Fruit fly (Drosophila melanogaster) whole organism, embryonic: ENCODE results near the gene CG34281.

Experiments used
- ATbp ChIP-seq: fragments of 200-800 bp; sonication (Bioruptor generic); optimal IDR thresholded peaks from 2 replicates; lab custom pipeline; 2017; ENCODE audit warnings: missing biosample characterization, mild to moderate bottlenecking, missing genetic modification characterization, missing genetic modification reagents
- CG12219 ChIP-seq: fragments of 200-800 bp; sonication (Bioruptor generic); optimal IDR thresholded peaks from 3 replicates; lab custom pipeline; 2018; ENCODE audit warnings: missing biosample characterization, mild to moderate bottlenecking, missing genetic modification characterization
- CG14014 ChIP-seq: fragments of 200-800 bp; sonication (Bioruptor generic); IDR thresholded peaks from 2 replicates; pipeline ENCODE4 v1.3.6; 2022; ENCODE audit warnings: missing biosample characterization, missing genetic modification characterization
- CG17359 ChIP-seq: fragments of 200-800 bp; sonication (Bioruptor generic); optimal IDR thresholded peaks from 3 replicates; lab custom pipeline; 2018; ENCODE audit warnings: missing biosample characterization, mild to moderate bottlenecking, missing genetic modification characterization, moderate library complexity
- CG17385 ChIP-seq: fragments of 200-800 bp; sonication (Bioruptor generic); optimal IDR thresholded peaks from 3 replicates; lab custom pipeline; 2018; ENCODE audit warnings: missing biosample characterization, mild to moderate bottlenecking, missing genetic modification characterization
- CG2116 ChIP-seq: fragments of 200-800 bp; sonication (Bioruptor generic); optimal IDR thresholded peaks from 3 replicates; lab custom pipeline; 2018; ENCODE audit warnings: missing biosample characterization, mild to moderate bottlenecking, missing genetic modification characterization
- CG2712 ChIP-seq: fragments of 200-800 bp; optimal IDR thresholded peaks from 3 replicates; lab custom pipeline; 2019; ENCODE audit warnings: missing biosample characterization, mild to moderate bottlenecking, missing genetic modification characterization, moderate library complexity
- CG2875 ChIP-seq: fragments of 200-800 bp; sonication (Bioruptor generic); optimal IDR thresholded peaks from 2 replicates; lab custom pipeline; 2017; ENCODE audit warnings: missing biosample characterization, mild to moderate bottlenecking, missing genetic modification characterization, missing genetic modification reagents
- CG2889 ChIP-seq: fragments of 200-800 bp; sonication (Bioruptor generic); IDR thresholded peaks from 3 replicates; pipeline ENCODE4 v1.3.6; 2022; ENCODE audit warnings: missing biosample characterization, missing genetic modification characterization
- CG31365 ChIP-seq: fragments of 200-800 bp; sonication (Bioruptor generic); optimal IDR thresholded peaks from 2 replicates; lab custom pipeline; 2018; ENCODE audit warnings: missing biosample characterization, mild to moderate bottlenecking, missing genetic modification characterization
- CG31441 ChIP-seq: fragments of 200-800 bp; sonication (Bioruptor generic); IDR thresholded peaks from 2 replicates; pipeline ENCODE4 v1.3.6; 2022; ENCODE audit warnings: missing biosample characterization, missing genetic modification characterization
- CG32532 ChIP-seq: fragments of 200-800 bp; sonication (Bioruptor generic); IDR thresholded peaks from 2 replicates; pipeline ENCODE4 v1.3.6; 2022; ENCODE audit warnings: missing biosample characterization, missing genetic modification characterization
- CG32772 ChIP-seq: fragments of 200-800 bp; sonication (Bioruptor generic); IDR thresholded peaks from 2 replicates; pipeline ENCODE4 v1.3.6; 2022; ENCODE audit warnings: missing biosample characterization, missing genetic modification characterization
- CG3407 ChIP-seq: fragments of 200-800 bp; sonication (Bioruptor generic); optimal IDR thresholded peaks from 2 replicates; lab custom pipeline; 2018; ENCODE audit warnings: missing biosample characterization, mild to moderate bottlenecking, missing genetic modification characterization
- CG6254 ChIP-seq: fragments of 200-800 bp; sonication (Bioruptor generic); optimal IDR thresholded peaks from 3 replicates; lab custom pipeline; 2017; ENCODE audit warnings: mild to moderate bottlenecking, missing biosample characterization, missing genetic modification reagents, missing genetic modification characterization
- CG7963 ChIP-seq: fragments of 200-800 bp; sonication (Bioruptor generic); IDR thresholded peaks from 3 replicates; pipeline ENCODE4 v1.3.6; 2022; ENCODE audit warnings: missing biosample characterization, missing genetic modification characterization; ENCODE audit not compliant: partially characterized antibody
- CG8290 ChIP-seq, 3 experiments: fragments of 200-800 bp; sonication (Bioruptor generic); optimal IDR thresholded peaks; 2 replicates each; lab custom pipeline; 2016 to 2019; ENCODE audit warnings: missing biosample characterization in 3 of 3, missing genetic modification characterization in 3 of 3, mild to moderate bottlenecking in 2 of 3, moderate library complexity in 1 of 3
- CG9727 ChIP-seq: fragments of 200-800 bp; sonication (Bioruptor generic); optimal IDR thresholded peaks from 3 replicates; lab custom pipeline; 2017; ENCODE audit warnings: missing biosample characterization, mild to moderate bottlenecking, missing genetic modification characterization
- CrebB ChIP-seq: fragments of 200-800 bp; sonication (Bioruptor generic); optimal IDR thresholded peaks from 3 replicates; lab custom pipeline; 2018; ENCODE audit warnings: missing biosample characterization, mild to moderate bottlenecking, missing genetic modification characterization
- HLH4C ChIP-seq: fragments of 200-800 bp; sonication (Bioruptor generic); IDR thresholded peaks from 3 replicates; pipeline ENCODE4 v1.3.6; 2022; ENCODE audit warnings: missing biosample characterization, missing genetic modification characterization; ENCODE audit not compliant: partially characterized antibody
- Hey ChIP-seq: fragments of 200-800 bp; sonication (Bioruptor generic); optimal IDR thresholded peaks from 3 replicates; lab custom pipeline; 2018; ENCODE audit warnings: missing biosample characterization, mild to moderate bottlenecking, missing genetic modification characterization
- Hr51 ChIP-seq, 2 experiments: fragments of 200-800 bp; sonication (Bioruptor generic); optimal IDR thresholded peaks; 2 replicates in 1 of 2; 3 replicates in 1 of 2; lab custom pipeline; 2016 to 2018; ENCODE audit warnings: missing biosample characterization in 2 of 2, missing genetic modification characterization in 2 of 2, mild to moderate bottlenecking in 1 of 2, moderate library complexity in 1 of 2
- MTF-1 ChIP-seq: fragments of 200-800 bp; sonication (Bioruptor generic); optimal IDR thresholded peaks from 2 replicates; lab custom pipeline; 2018; ENCODE audit warnings: missing biosample characterization, mild to moderate bottlenecking, missing genetic modification characterization, borderline replicate concordance
- Neu2 ChIP-seq: fragments of 200-800 bp; sonication (Bioruptor generic); optimal IDR thresholded peaks from 3 replicates; lab custom pipeline; 2016; ENCODE audit warnings: missing biosample characterization, missing genetic modification characterization, borderline replicate concordance
- Oli ChIP-seq: fragments of 200-800 bp; sonication (Bioruptor generic); optimal IDR thresholded peaks from 2 replicates; lab custom pipeline; 2018; ENCODE audit warnings: missing biosample characterization, mild to moderate bottlenecking, missing genetic modification characterization, moderate library complexity
- Ssrp ChIP-seq: fragments of 200-800 bp; sonication (Bioruptor generic); optimal IDR thresholded peaks from 2 replicates; lab custom pipeline; 2018; ENCODE audit warnings: missing biosample characterization, mild to moderate bottlenecking, missing genetic modification characterization, moderate library complexity
- ac ChIP-seq: fragments of 200-800 bp; sonication (Bioruptor generic); optimal IDR thresholded peaks from 3 replicates; lab custom pipeline; 2017; ENCODE audit warnings: missing biosample characterization, mild to moderate bottlenecking, missing genetic modification characterization
- ato ChIP-seq: fragments of 200-800 bp; sonication (Bioruptor generic); IDR thresholded peaks from 2 replicates; pipeline ENCODE4 v1.3.6; 2022; ENCODE audit warnings: missing biosample characterization, missing genetic modification characterization; ENCODE audit not compliant: partially characterized antibody
- caup ChIP-seq: fragments of 200-800 bp; sonication (Bioruptor generic); optimal IDR thresholded peaks from 3 replicates; lab custom pipeline; 2017; ENCODE audit warnings: missing biosample characterization, mild to moderate bottlenecking, missing genetic modification characterization, moderate library complexity; ENCODE audit not compliant: severe bottlenecking
- chn ChIP-seq: fragments of 200-800 bp; sonication (Bioruptor generic); optimal IDR thresholded peaks from 2 replicates; lab custom pipeline; 2016; ENCODE audit warnings: missing biosample characterization, missing genetic modification characterization
- dimm ChIP-seq: fragments of 200-800 bp; sonication (Bioruptor generic); IDR thresholded peaks from 2 replicates; pipeline ENCODE4 v1.3.6; 2022; ENCODE audit warnings: missing biosample characterization, missing genetic modification characterization
- dpn ChIP-seq, 2 experiments: fragments of 200-800 bp; sonication (Bioruptor generic); optimal IDR thresholded peaks; 3 replicates each; lab custom pipeline; 2016; ENCODE audit warnings: missing biosample characterization in 2 of 2, missing genetic modification characterization in 2 of 2
- ewg ChIP-seq: fragments of 200-800 bp; sonication (Bioruptor generic); optimal IDR thresholded peaks from 3 replicates; lab custom pipeline; 2017; ENCODE audit warnings: mild to moderate bottlenecking, missing biosample characterization, missing genetic modification reagents, missing genetic modification characterization
- gcm ChIP-seq: fragments of 200-800 bp; sonication (Bioruptor generic); optimal IDR thresholded peaks from 2 replicates; lab custom pipeline; 2019; ENCODE audit warnings: missing biosample characterization, mild to moderate bottlenecking, missing genetic modification characterization, moderate library complexity
- gem ChIP-seq: fragments of 200-800 bp; sonication (Bioruptor generic); optimal IDR thresholded peaks from 2 replicates; lab custom pipeline; 2019; ENCODE audit warnings: missing biosample characterization, mild to moderate bottlenecking, missing genetic modification characterization, moderate library complexity
- luna ChIP-seq: fragments of 200-800 bp; sonication (Bioruptor generic); optimal IDR thresholded peaks from 2 replicates; lab custom pipeline; 2016; ENCODE audit warnings: missing biosample characterization, missing genetic modification characterization
- nerfin-1 ChIP-seq: fragments of 200-800 bp; sonication (Bioruptor generic); optimal IDR thresholded peaks from 3 replicates; lab custom pipeline; 2019; ENCODE audit warnings: missing biosample characterization, mild to moderate bottlenecking, missing genetic modification characterization, moderate library complexity
- pan ChIP-seq, 4 experiments: fragments of >200 bp in 3 of 4; fragments of 200-800 bp in 1 of 4; sonication (Bioruptor generic) in 1 of 4; optimal IDR thresholded peaks in 3 of 4; IDR thresholded peaks in 1 of 4; 2 replicates each; pipeline versions ENCODE4 v1.3.6 to Lab custom; 2017 to 2022; ENCODE audit warnings: missing biosample characterization in 2 of 4, missing genetic modification characterization in 2 of 4, mixed read lengths in 1 of 4
- phol ChIP-seq: fragments of 200-800 bp; sonication (Bioruptor generic); optimal IDR thresholded peaks from 3 replicates; lab custom pipeline; 2018; ENCODE audit warnings: missing biosample characterization, mild to moderate bottlenecking, missing genetic modification characterization, moderate library complexity
- prd ChIP-seq, 3 experiments: fragments of >200 bp in 2 of 3; fragments of 200-800 bp in 1 of 3; sonication (Bioruptor generic) in 1 of 3; optimal IDR thresholded peaks in 2 of 3; IDR thresholded peaks in 1 of 3; 2 replicates in 2 of 3; 3 replicates in 1 of 3; pipeline versions ENCODE4 v1.3.6 to Lab custom; 2017 to 2022; ENCODE audit warnings: missing biosample characterization in 1 of 3, missing genetic modification characterization in 1 of 3
- salm ChIP-seq: fragments of 200-800 bp; sonication (Bioruptor generic); optimal IDR thresholded peaks from 2 replicates; lab custom pipeline; 2018; ENCODE audit warnings: missing biosample characterization, mild to moderate bottlenecking, missing genetic modification characterization
- sim ChIP-seq: fragments of 200-800 bp; sonication (Bioruptor generic); IDR thresholded peaks from 2 replicates; pipeline ENCODE4 v1.3.6; 2022; ENCODE audit warnings: missing biosample characterization, missing genetic modification characterization
- so ChIP-seq: fragments of 200-800 bp; sonication (Bioruptor generic); IDR thresholded peaks from 3 replicates; pipeline ENCODE4 v1.3.6; 2022; ENCODE audit warnings: missing biosample characterization, missing genetic modification characterization
- stwl ChIP-seq: fragments of 200-800 bp; sonication (Bioruptor generic); optimal IDR thresholded peaks from 3 replicates; lab custom pipeline; 2018; ENCODE audit warnings: missing biosample characterization, mild to moderate bottlenecking, missing genetic modification characterization, moderate library complexity
- twi ChIP-seq: fragments of 200-800 bp; optimal IDR thresholded peaks from 2 replicates; lab custom pipeline; 2019; ENCODE audit warnings: missing biosample characterization, mild to moderate bottlenecking, missing genetic modification characterization, moderate library complexity
- unpg ChIP-seq: fragments of 200-800 bp; sonication (Bioruptor generic); optimal IDR thresholded peaks from 3 replicates; lab custom pipeline; 2018; ENCODE audit warnings: missing biosample characterization, mild to moderate bottlenecking, missing genetic modification characterization, moderate library complexity
- wek ChIP-seq: fragments of 200-800 bp; sonication (Bioruptor generic); optimal IDR thresholded peaks from 3 replicates; lab custom pipeline; 2018; ENCODE audit warnings: missing biosample characterization, mild to moderate bottlenecking, missing genetic modification characterization, moderate library complexity

Gene CG34281

DNA sequence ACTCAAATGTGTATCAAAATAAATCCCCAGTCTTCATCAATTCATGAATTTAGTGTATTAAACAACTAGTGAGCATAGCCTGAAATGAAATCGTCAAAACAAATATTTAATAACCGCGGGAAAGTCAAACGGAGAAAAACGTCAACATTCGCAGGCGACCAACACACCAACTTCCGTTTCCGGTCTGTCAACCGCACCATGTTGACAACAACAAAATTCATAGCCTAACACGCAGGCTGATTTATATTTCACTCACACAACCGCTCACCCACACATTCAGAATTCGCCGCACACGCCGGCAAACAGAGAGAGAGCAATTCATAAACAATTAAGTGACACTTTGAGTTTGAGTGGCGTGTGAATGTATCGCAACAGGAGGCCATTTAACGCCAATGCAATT is 42.4 kb downstream of the CG34281 start (continued):
- 0 out of 2 replicates have a peak, but pooled peaks have one; percentile 13 for TF ChIP-seq dimm (GFP tag; lab: Robert Waterston, UW)
- peak; percentile 47 for TF ChIP-seq Hey (tag; lab: Kevin White, UChicago)
- no peak for TF ChIP-seq luna (GFP tag; lab: Kevin White, UChicago)
- peak; percentile 50 for TF ChIP-seq phol (tag; lab: Kevin White, UChicago)
- TF ChIP-seq HLH4C (GFP tag; lab: Robert Waterston, UW): no peak
- TF ChIP-seq unpg (GFP tag; lab: Kevin White, UChicago): peak; percentile 57
- TF ChIP-seq CG2712 (tag; lab: Kevin White, UChicago): no peak
- peak; percentile 29 for TF ChIP-seq salm (tag; lab: Kevin White, UChicago)
- TF ChIP-seq pan (optimal IDR thresholded peaks at IDR 0.05; lab: Kevin White, UChicago): no peak
- peak in 1 of 2 experiments; percentile 25 for TF ChIP-seq pan (GFP tag; optimal IDR thresholded peaks at IDR 0.05 in 1 of 2, IDR thresholded peaks at IDR 0.05 in 1 of 2)
- TF ChIP-seq gcm (GFP tag; lab: Kevin White, UChicago): peak; percentile 58
- no peak for TF ChIP-seq CG2889 (GFP tag; lab: Robert Waterston, UW)
- TF ChIP-seq CG2875 (GFP tag; lab: Kevin White, UChicago): peak; percentile 50
- no peak for TF ChIP-seq dpn (GFP tag; optimal IDR thresholded peaks at IDR 0.05; lab: Kevin White, UChicago)
- TF ChIP-seq MTF-1: peak; percentile 53
- peak in 1 of 2 experiments; percentile 26 for TF ChIP-seq Hr51 (GFP tag; optimal IDR thresholded peaks at IDR 0.05; lab: Kevin White, UChicago)
- TF ChIP-seq so (GFP tag; lab: Robert Waterston, UW): no peak
- TF ChIP-seq prd (optimal IDR thresholded peaks at IDR 0.05; lab: Kevin White, UChicago): no peak
- no peak for TF ChIP-seq prd (GFP tag; IDR thresholded peaks at IDR 0.05; lab: Robert Waterston, UW)
- peak; percentile 44 for TF ChIP-seq CrebB
- peak; percentile 69 for TF ChIP-seq stwl
- TF ChIP-seq chn (GFP tag; lab: Kevin White, UChicago): no peak
- no peak for TF ChIP-seq ato (GFP tag; lab: Robert Waterston, UW)
- TF ChIP-seq CG8290 (GFP tag; optimal IDR thresholded peaks at IDR 0.05; lab: Kevin White, UChicago): no peak
- peak; percentile 41 to 76 for TF ChIP-seq CG8290 (tag; optimal IDR thresholded peaks at IDR 0.05; lab: Kevin White, UChicago)
- TF ChIP-seq CG17385: peak; percentile 57
- TF ChIP-seq CG32772 (GFP tag; lab: Robert Waterston, UW): no peak
- TF ChIP-seq CG32532 (GFP tag; lab: Robert Waterston, UW): no peak
- TF ChIP-seq Neu2 (GFP tag; lab: Kevin White, UChicago): peak; percentile 8
- TF ChIP-seq twi (tag; lab: Kevin White, UChicago): peak; percentile 2
- TF ChIP-seq Ssrp (tag; lab: Kevin White, UChicago): no peak
- peak; percentile 5 for TF ChIP-seq Oli
- TF ChIP-seq ac (GFP tag; lab: Kevin White, UChicago): peak; percentile 60
- peak; percentile 65 for TF ChIP-seq wek (GFP tag; lab: Kevin White, UChicago)
- peak; percentile 15 for TF ChIP-seq ewg
- TF ChIP-seq CG2116 (GFP tag; lab: Kevin White, UChicago): peak; percentile 48
- 0 out of 2 replicates have a peak, but pooled peaks have one; percentile 18 for TF ChIP-seq CG31441 (GFP tag; lab: Robert Waterston, UW)
- TF ChIP-seq CG14014 (GFP tag; lab: Robert Waterston, UW): peak; percentile 24; the same call in 1 of the 2 replicates
- TF ChIP-seq sim (GFP tag; lab: Robert Waterston, UW): peak; percentile 77
- peak; percentile 22 for TF ChIP-seq CG9727
- no peak for TF ChIP-seq CG7963 (GFP tag; lab: Robert Waterston, UW)
- TF ChIP-seq ATbp (GFP tag; lab: Kevin White, UChicago): peak; percentile 58
- peak; percentile 9 for TF ChIP-seq gem (tag; lab: Kevin White, UChicago)
- TF ChIP-seq caup: peak; percentile 10
- TF ChIP-seq nerfin-1 (tag; lab: Kevin White, UChicago): peak; percentile 43
- peak; percentile 15 for TF ChIP-seq CG31365
- peak; percentile 16 for TF ChIP-seq CG3407 (GFP tag; lab: Kevin White, UChicago)
- peak; percentile 10 for TF ChIP-seq CG17359 (tag; lab: Kevin White, UChicago)
- TF ChIP-seq CG12219 (GFP tag; lab: Kevin White, UChicago): peak; percentile 65
- peak; percentile 58 for TF ChIP-seq CG6254 (GFP tag; lab: Kevin White, UChicago)
